Worm (Caenorhabditis elegans) whole organism, L1 larva: ENCODE data around the gene nlp-32.

Experiments
- blmp-1 ChIP-seq: fragments of 150-350 bp; optimal IDR thresholded peaks from 2 replicates; lab custom pipeline; 2014; ENCODE audit warnings: missing biosample characterization, missing genetic modification characterization
- ces-1 ChIP-seq: fragments of 150-350 bp; optimal IDR thresholded peaks from 2 replicates; lab custom pipeline; 2014; ENCODE audit warnings: missing biosample characterization, missing genetic modification reagents, missing genetic modification characterization
- fos-1 ChIP-seq: fragments of 150-350 bp; optimal IDR thresholded peaks from 2 replicates; lab custom pipeline; 2014; ENCODE audit warnings: missing biosample characterization, missing genetic modification characterization
- lin-39 ChIP-seq: fragments of 150-350 bp; optimal IDR thresholded peaks from 2 replicates; lab custom pipeline; 2014; ENCODE audit warnings: missing biosample characterization, missing genetic modification reagents, missing genetic modification characterization
- lir-3 ChIP-seq: sonication (generic microtip); optimal IDR thresholded peaks from 2 replicates; lab custom pipeline; 2016; ENCODE audit warnings: mild to moderate bottlenecking, missing genetic modification characterization, moderate library complexity, missing compliant biosample characterization; ENCODE audit not compliant: poor library complexity
- mep-1 ChIP-seq: fragments of 150-350 bp; optimal IDR thresholded peaks from 2 replicates; lab custom pipeline; 2014; ENCODE audit warnings: missing biosample characterization, missing genetic modification characterization
- vab-15 ChIP-seq: sonication (generic microtip); optimal IDR thresholded peaks from 2 replicates; lab custom pipeline; 2017; ENCODE audit warnings: missing genotype, mild to moderate bottlenecking, missing genetic modification characterization, missing compliant biosample characterization
- zag-1 ChIP-seq: fragments of 150-350 bp; optimal IDR thresholded peaks from 2 replicates; lab custom pipeline; 2014; ENCODE audit warnings: missing biosample characterization, missing genetic modification characterization

DNA sequence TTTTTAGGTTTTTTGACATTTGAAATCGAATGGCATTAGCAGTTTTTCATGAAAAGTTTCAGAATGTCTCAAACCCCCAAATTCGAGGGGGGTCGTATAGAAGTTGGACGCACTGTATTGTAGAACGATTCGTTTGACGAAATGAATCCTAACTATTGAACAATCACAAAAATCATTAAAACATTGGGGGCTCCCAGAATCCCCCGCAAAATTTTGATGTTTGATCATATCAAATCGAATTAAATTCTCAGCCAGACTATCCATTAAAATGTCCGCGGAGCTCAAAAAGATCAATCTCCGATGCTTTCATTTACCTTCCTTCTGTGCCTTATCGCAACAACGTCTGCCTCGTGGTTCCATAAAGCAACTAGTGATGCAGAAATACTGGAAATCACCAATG lies 2.1 kb upstream of the nlp-32 start, which contains the start of gene F30H5.5:
- TF ChIP-seq fos-1 (tag; lab: Kevin White, UChicago), result no peak
- no peak for TF ChIP-seq zag-1 (tag; lab: Kevin White, UChicago)
- no peak for TF ChIP-seq ces-1
- TF ChIP-seq mep-1, result no peak
- no peak for TF ChIP-seq lir-3 (tag; lab: Kevin White, UChicago)
- no peak for TF ChIP-seq blmp-1 (tag; lab: Kevin White, UChicago)
- TF ChIP-seq vab-15 (tag; lab: Kevin White, UChicago), result no peak
- TF ChIP-seq lin-39 (tag; lab: Kevin White, UChicago), result no peak
